Worm (Caenorhabditis elegans) whole organism, late embryonic: Measurements from ENCODE around the gene ins-21.
A peak's percentile ranks its signal among the peaks of the same experiment; 100 is the strongest.
"Not testable (repeated sequence)": the region's sequence is repeated elsewhere in the genome, so short reads cannot be mapped to it uniquely, and the experiment has no call there.

ENCODE experiments used
- C38D4.7 ChIP-seq: fragments of 200-800 bp; sonication (Bioruptor generic); optimal IDR thresholded peaks from 2 replicates; lab custom pipeline; 2018; ENCODE audit warnings: mild to moderate bottlenecking, missing genetic modification characterization, moderate library complexity, missing compliant biosample characterization
- K02D7.2 ChIP-seq: sonication (generic microtip); optimal IDR thresholded peaks from 2 replicates; lab custom pipeline; 2017; ENCODE audit warnings: mild to moderate bottlenecking, missing genetic modification characterization, missing compliant biosample characterization
- K09A11.1 ChIP-seq: sonication (generic microtip); optimal IDR thresholded peaks from 2 replicates; lab custom pipeline; 2017; ENCODE audit warnings: antibody characterized with exemption, mild to moderate bottlenecking, missing genetic modification characterization, missing compliant biosample characterization; ENCODE audit not compliant: insufficient read depth
- T23F11.4 ChIP-seq: fragments of 200-800 bp; sonication (Bioruptor generic); optimal IDR thresholded peaks from 2 replicates; lab custom pipeline; 2018; ENCODE audit warnings: mild to moderate bottlenecking, missing genetic modification characterization, missing compliant biosample characterization
- ama-1 ChIP-seq: fragments of 150-350 bp; optimal IDR thresholded peaks from 2 replicates; lab custom pipeline; 2014
- ceh-18 ChIP-seq: sonication (generic microtip); optimal IDR thresholded peaks from 2 replicates; lab custom pipeline; 2016; ENCODE audit warnings: missing genetic modification characterization, missing compliant biosample characterization
- ceh-2 ChIP-seq: sonication (generic microtip); optimal IDR thresholded peaks from 2 replicates; lab custom pipeline; 2016; ENCODE audit warnings: missing genotype, missing genetic modification characterization, missing compliant biosample characterization
- ceh-30 ChIP-seq: fragments of 150-350 bp; optimal IDR thresholded peaks from 2 replicates; lab custom pipeline; 2014; ENCODE audit warnings: missing biosample characterization, missing genetic modification characterization
- ceh-45 ChIP-seq: fragments of 200-800 bp; sonication (Bioruptor generic); IDR thresholded peaks from 2 replicates; pipeline ENCODE4 v1.3.6; 2022; ENCODE audit warnings: missing genetic modification reagents, missing genetic modification characterization, missing compliant biosample characterization
- ceh-9 ChIP-seq: sonication (generic microtip); optimal IDR thresholded peaks from 2 replicates; lab custom pipeline; 2016; ENCODE audit warnings: mild to moderate bottlenecking, missing genetic modification characterization, inconsistent platforms, missing compliant biosample characterization
- dmd-4 ChIP-seq: sonication (generic microtip); optimal IDR thresholded peaks from 2 replicates; lab custom pipeline; 2016; ENCODE audit warnings: borderline replicate concordance, missing genetic modification characterization, missing compliant biosample characterization
- dve-1 ChIP-seq: sonication (generic microtip); optimal IDR thresholded peaks from 2 replicates; lab custom pipeline; 2017; ENCODE audit warnings: antibody characterized with exemption, mild to moderate bottlenecking, missing genetic modification characterization, missing compliant biosample characterization
- elt-2 ChIP-seq: sonication (generic microtip); optimal IDR thresholded peaks from 2 replicates; lab custom pipeline; 2016; ENCODE audit warnings: missing genetic modification reagents, missing genetic modification characterization, missing compliant biosample characterization
- ets-4 ChIP-seq: sonication (generic microtip); optimal IDR thresholded peaks from 2 replicates; lab custom pipeline; 2016; ENCODE audit warnings: missing genetic modification characterization, missing compliant biosample characterization
- eyg-1 ChIP-seq: sonication (generic microtip); optimal IDR thresholded peaks from 2 replicates; lab custom pipeline; 2016; ENCODE audit warnings: missing genotype, missing genetic modification characterization, missing compliant biosample characterization
- gmeb-2 ChIP-seq: sonication (generic microtip); optimal IDR thresholded peaks from 2 replicates; lab custom pipeline; 2016; ENCODE audit warnings: missing genetic modification characterization, inconsistent platforms, missing compliant biosample characterization
- hlh-13 ChIP-seq: fragments of 200-800 bp; sonication (Bioruptor generic); optimal IDR thresholded peaks from 2 replicates; lab custom pipeline; 2018; ENCODE audit warnings: mild to moderate bottlenecking, missing genetic modification characterization, missing compliant biosample characterization
- hlh-6 ChIP-seq: sonication (generic microtip); optimal IDR thresholded peaks from 2 replicates; lab custom pipeline; 2016; ENCODE audit warnings: missing genotype, missing genetic modification characterization, missing compliant biosample characterization
- hlh-8 ChIP-seq: sonication (generic microtip); optimal IDR thresholded peaks from 2 replicates; lab custom pipeline; 2016; ENCODE audit warnings: missing genotype, missing genetic modification characterization, missing compliant biosample characterization
- lim-6 ChIP-seq: sonication (generic microtip); optimal IDR thresholded peaks from 2 replicates; lab custom pipeline; 2016; ENCODE audit warnings: missing genetic modification characterization, missing compliant biosample characterization
- lin-11 ChIP-seq: fragments of 200-800 bp; sonication (Bioruptor generic); optimal IDR thresholded peaks from 2 replicates; lab custom pipeline; 2018; ENCODE audit warnings: mild to moderate bottlenecking, missing genetic modification characterization, missing compliant biosample characterization
- nfya-1 ChIP-seq: sonication (generic microtip); optimal IDR thresholded peaks from 2 replicates; lab custom pipeline; 2017; ENCODE audit warnings: missing genetic modification characterization, mild to moderate bottlenecking, missing compliant biosample characterization, antibody characterized with exemption, moderate library complexity
- nhr-232 ChIP-seq: sonication (generic microtip); optimal IDR thresholded peaks from 2 replicates; lab custom pipeline; 2016; ENCODE audit warnings: missing genetic modification characterization, missing compliant biosample characterization
- pat-9 ChIP-seq: fragments of 200-800 bp; sonication (Bioruptor generic); optimal IDR thresholded peaks from 2 replicates; lab custom pipeline; 2018; ENCODE audit warnings: mild to moderate bottlenecking, missing genetic modification characterization, moderate library complexity, missing compliant biosample characterization
- pha-2 ChIP-seq: sonication (generic microtip); optimal IDR thresholded peaks from 2 replicates; lab custom pipeline; 2017; ENCODE audit warnings: mild to moderate bottlenecking, missing genetic modification characterization, missing compliant biosample characterization
- pros-1 ChIP-seq: fragments of 150-350 bp; optimal IDR thresholded peaks from 2 replicates; lab custom pipeline; 2014; ENCODE audit warnings: missing biosample characterization, missing genetic modification reagents, missing genetic modification characterization
- sox-2 ChIP-seq: fragments of 200-800 bp; sonication (Bioruptor generic); IDR thresholded peaks from 2 replicates; pipeline ENCODE4 v1.3.6; 2022; ENCODE audit warnings: missing genetic modification reagents, missing genetic modification characterization, missing compliant biosample characterization
- sox-4 ChIP-seq: sonication (generic microtip); optimal IDR thresholded peaks from 2 replicates; lab custom pipeline; 2017; ENCODE audit warnings: mild to moderate bottlenecking, missing genetic modification characterization, inconsistent platforms, missing compliant biosample characterization
- unc-3 ChIP-seq, 2 experiments: fragments of 200-800 bp in 1 of 2; sonication (Bioruptor generic) in 1 of 2; sonication (generic microtip) in 1 of 2; conservative IDR thresholded peaks in 1 of 2; optimal IDR thresholded peaks in 1 of 2; 2 replicates each; pipeline versions ENCODE4 v1.3.6 to Lab custom; 2016 to 2022; ENCODE audit warnings: missing compliant biosample characterization in 2 of 2, missing genetic modification characterization in 2 of 2, missing genetic modification reagents in 1 of 2
- unc-55 ChIP-seq: sonication (generic microtip); optimal IDR thresholded peaks from 2 replicates; lab custom pipeline; 2017; ENCODE audit warnings: missing biosample characterization, missing genetic modification reagents, missing genetic modification characterization

Gene ins-21

DNA sequence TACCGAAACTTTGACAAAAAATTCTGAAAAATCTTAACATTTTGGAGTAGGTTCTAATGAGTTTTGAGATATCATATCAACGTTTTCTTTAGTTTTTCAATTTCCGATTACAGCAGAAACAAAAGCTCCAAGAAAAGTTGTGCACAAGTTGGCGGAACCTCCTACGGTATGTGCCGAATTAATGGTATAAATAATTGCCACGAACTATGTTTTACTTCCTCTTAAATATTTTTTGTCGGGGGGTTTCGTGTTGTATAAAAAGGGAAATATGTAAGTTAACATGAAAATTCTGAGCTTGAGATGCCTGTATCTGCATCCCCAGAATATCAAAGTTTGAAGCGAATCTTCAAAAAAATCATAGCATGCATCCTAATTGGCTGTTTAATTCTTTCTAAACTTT, 10.3 kb downstream of the ins-21 start, which contains the start of gene M04D8.8:
TSS of gene M04D8.8 (plus strand) at position 301 of the 400 bp plus-strand sequence.
- no peak for TF ChIP-seq C38D4.7 (GFP tag; lab: Kevin White, UChicago)
- TF ChIP-seq dve-1: no peak
- no peak for TF ChIP-seq ceh-18 (tag; lab: Kevin White, UChicago)
- TF ChIP-seq ets-4: no peak
- TF ChIP-seq sox-4 (tag; lab: Kevin White, UChicago): no peak
- TF ChIP-seq ceh-45: no peak
- TF ChIP-seq hlh-6 (tag; lab: Kevin White, UChicago): no peak

DNA sequence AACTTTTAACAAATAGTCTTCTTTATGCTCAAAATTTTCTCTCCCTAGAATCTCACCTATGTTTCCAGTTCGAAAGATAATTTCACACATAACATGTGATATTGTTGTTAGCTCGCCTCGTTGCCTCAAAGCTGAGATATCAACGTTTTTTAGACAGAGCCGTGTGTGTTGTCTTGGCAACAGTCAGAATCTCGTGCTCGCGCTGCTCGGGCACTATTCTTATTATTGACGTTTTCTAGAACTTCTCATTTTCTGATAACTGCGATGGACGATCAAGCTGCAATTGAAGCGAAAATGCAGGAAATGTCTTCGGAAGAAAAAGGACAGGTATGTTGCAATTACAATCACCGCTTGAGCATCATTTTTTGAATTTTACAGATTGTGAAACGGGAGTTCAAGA, 12.2 kb downstream of the ins-21 start, which contains the start of gene xbx-3:
TSS of gene xbx-3 (plus strand) at position 163 of the 400 bp plus-strand sequence.
- TF ChIP-seq hlh-13 (GFP tag; lab: Kevin White, UChicago): no peak
- TF ChIP-seq dve-1: no peak
- TF ChIP-seq hlh-8 (tag; lab: Kevin White, UChicago): no peak
- no peak for TF ChIP-seq eyg-1 (tag; lab: Kevin White, UChicago)
- no peak for TF ChIP-seq gmeb-2 (tag; lab: Kevin White, UChicago)
- TF ChIP-seq ceh-18 (tag; lab: Kevin White, UChicago): no peak
- no peak for TF ChIP-seq dmd-4
- TF ChIP-seq ceh-30 (tag; lab: Kevin White, UChicago): no peak
- TF ChIP-seq pat-9 (tag; lab: Kevin White, UChicago): no peak
- TF ChIP-seq K02D7.2 (tag; lab: Kevin White, UChicago): no peak
- no peak for TF ChIP-seq ama-1 (lab: Kevin White, UChicago)
- TF ChIP-seq pros-1 (tag; lab: Kevin White, UChicago): no peak
- TF ChIP-seq unc-3 (GFP tag; conservative IDR thresholded peaks at IDR 0.05; lab: Robert Waterston, UW): no peak
- TF ChIP-seq unc-3 (tag; optimal IDR thresholded peaks at IDR 0.05; lab: Kevin White, UChicago): no peak

DNA sequence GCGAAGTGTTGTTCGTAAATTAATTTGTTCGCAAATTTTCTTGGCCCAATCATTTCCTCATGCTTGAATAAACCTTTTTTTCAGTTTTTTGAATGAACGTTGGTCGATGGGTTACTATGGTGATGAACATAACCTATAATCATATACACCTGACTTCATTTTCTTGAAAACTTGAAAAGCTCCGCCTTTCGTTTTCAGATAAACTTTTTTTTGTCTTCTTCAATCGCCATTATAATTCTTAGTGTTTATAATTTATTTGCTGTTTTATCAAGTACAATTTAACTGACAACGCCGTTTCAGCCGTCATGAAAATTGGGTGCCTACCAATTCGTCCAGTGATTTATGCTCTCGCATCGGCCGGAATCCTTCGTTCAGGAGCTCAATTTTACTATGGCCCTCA, 13.6 kb downstream of the ins-21 start, which contains the start of gene M04D8.7:
TSS of gene M04D8.7 (plus strand) at position 301 of the 400 bp plus-strand sequence.
- no peak for TF ChIP-seq ceh-2 (tag; lab: Kevin White, UChicago)
- TF ChIP-seq hlh-6 (tag; lab: Kevin White, UChicago): no peak

DNA sequence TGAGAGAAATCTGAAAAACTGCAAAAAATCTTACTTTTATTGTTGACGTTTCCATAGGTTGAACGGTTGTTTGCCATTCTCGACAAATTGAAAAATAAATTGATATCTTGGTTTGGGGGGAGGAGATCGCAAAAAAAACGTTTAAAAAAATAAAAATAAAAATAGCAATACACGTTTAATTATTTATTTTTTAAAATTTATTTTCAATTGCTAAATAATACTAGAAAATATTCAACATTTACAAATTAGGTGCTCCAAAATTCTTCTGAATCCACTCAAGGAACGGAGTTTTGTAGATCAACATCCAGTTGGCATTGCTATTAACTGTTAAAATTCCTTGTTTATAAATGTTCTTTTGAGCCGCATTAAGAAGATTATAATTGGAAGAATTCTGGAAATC, 16.5 kb downstream of the ins-21 start, which contains the start of gene T16G12.7:
TSS of gene T16G12.7 (minus strand) at position 101 of the 400 bp plus-strand sequence.
- TF ChIP-seq K02D7.2 (tag; lab: Kevin White, UChicago): no peak
- no peak for TF ChIP-seq nhr-232
- no peak for TF ChIP-seq pros-1 (tag; lab: Kevin White, UChicago)
- TF ChIP-seq lin-11 (tag; lab: Kevin White, UChicago): no peak
- no peak for TF ChIP-seq pha-2 (tag; lab: Kevin White, UChicago)
- no peak for TF ChIP-seq gmeb-2 (tag; lab: Kevin White, UChicago)
- TF ChIP-seq ceh-2 (tag; lab: Kevin White, UChicago): no peak
- TF ChIP-seq nfya-1 (tag; lab: Kevin White, UChicago): no peak
- no peak for TF ChIP-seq dmd-4
- no peak for TF ChIP-seq sox-2 (GFP tag; lab: Robert Waterston, UW)
- TF ChIP-seq ets-4: no peak
- no peak for TF ChIP-seq elt-2 (tag; lab: Kevin White, UChicago)
- no peak for TF ChIP-seq K09A11.1
- no peak for TF ChIP-seq unc-55 (GFP tag; lab: Kevin White, UChicago)
- TF ChIP-seq ceh-9 (tag; lab: Kevin White, UChicago): no peak

DNA sequence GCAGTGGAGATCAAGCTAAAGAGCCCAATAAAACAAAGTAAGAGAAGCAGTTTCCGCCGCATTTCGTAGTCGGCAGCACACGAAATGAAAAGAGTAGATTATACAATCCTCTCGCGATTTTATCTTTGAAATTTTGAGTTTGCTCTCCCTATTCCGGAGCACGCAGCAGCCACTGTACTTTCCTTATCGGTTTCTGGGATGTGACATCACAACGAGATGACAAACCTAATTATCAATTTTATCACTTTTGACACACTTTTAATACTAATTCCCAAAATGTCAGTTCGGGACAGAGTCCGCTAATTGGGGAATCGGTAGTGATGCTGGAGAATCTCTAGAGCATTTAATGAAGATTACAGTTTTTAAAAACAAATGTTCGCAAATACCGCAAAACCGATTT, 26.1 kb downstream of the ins-21 start, which contains the start of gene T16G12.1:
TSS of gene T16G12.1 (minus strand) at position 176 of the 400 bp plus-strand sequence.
- no peak for TF ChIP-seq pat-9 (tag; lab: Kevin White, UChicago)
- TF ChIP-seq elt-2 (tag; lab: Kevin White, UChicago): peak; percentile 53

DNA sequence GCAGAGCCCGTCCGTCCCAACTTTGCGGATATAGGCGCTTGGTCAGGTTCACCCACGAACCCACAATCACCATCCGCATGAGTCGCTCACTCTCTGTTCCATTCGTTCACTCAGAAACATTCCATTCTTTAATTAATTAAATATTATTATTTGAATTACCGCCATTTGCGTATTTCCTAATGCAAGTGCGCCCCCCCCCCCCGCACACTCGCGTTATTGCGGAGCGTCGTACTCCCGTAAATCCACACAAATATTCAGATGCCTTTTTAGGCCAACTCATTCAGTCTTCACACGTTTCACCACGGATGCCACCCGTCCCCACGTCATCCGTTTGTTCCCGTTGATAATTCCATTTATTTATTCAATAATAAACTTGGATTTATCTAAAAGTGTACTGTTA, 26.8 kb downstream of the ins-21 start, which contains the start of gene T16G12.3:
TSS of gene T16G12.3 (plus strand) at position 301 of the 400 bp plus-strand sequence.
- TF ChIP-seq T23F11.4; lim-6 (tag; lab: Kevin White, UChicago); ceh-45: not testable (repeated sequence)
- TF ChIP-seq, all 69 proteins: peak for 0; not testable (repeated sequence) for 69
